Worm (Caenorhabditis elegans): ENCODE data around the gene egl-23.

Gene egl-23

ce11 chrIV:13989875-13990274, 994 bp downstream of the egl-23 start:
- TF ChIP-seq K09A11.1 (tag; optimal IDR thresholded peaks at IDR 0.05; ENCODE audit: insufficient read depth) (no peak), ceh-18 (tag; optimal IDR thresholded peaks at IDR 0.05) (no peak), ceh-22 (tag; optimal IDR thresholded peaks at IDR 0.05) (no peak), hlh-15 (tag; optimal IDR thresholded peaks at IDR 0.05) (no peak), ceh-14 (tag; optimal IDR thresholded peaks at IDR 0.05) (no peak), elt-2 (tag; optimal IDR thresholded peaks at IDR 0.05) (no peak), tbx-2 (tag; optimal IDR thresholded peaks at IDR 0.05) (no peak)

- TF ChIP-seq ceh-6 (GFP tag; optimal IDR thresholded peaks at IDR 0.05) (no peak), hlh-30 (tag; optimal IDR thresholded peaks at IDR 0.05; ENCODE audit: insufficient read depth) (no peak), elt-4 (tag; optimal IDR thresholded peaks at IDR 0.05) (no peak), ceh-2 (tag; optimal IDR thresholded peaks at IDR 0.05) (no peak), ets-4 (tag; optimal IDR thresholded peaks at IDR 0.05) (no peak), ceh-14 (tag; optimal IDR thresholded peaks at IDR 0.05) (no peak), K02D7.2 (tag; optimal IDR thresholded peaks at IDR 0.05) (no peak), mec-3 (tag; optimal IDR thresholded peaks at IDR 0.05; ENCODE audit: borderline replicate concordance) (no peak), madf-2 (tag; optimal IDR thresholded peaks at IDR 0.05) (no peak), ama-1 (optimal IDR thresholded peaks at IDR 0.05) (no peak), ceh-45 (GFP tag; IDR thresholded peaks at IDR 0.05) (no peak), pha-2 (tag; optimal IDR thresholded peaks at IDR 0.05) (no peak), ceh-30 (tag; optimal IDR thresholded peaks at IDR 0.05) (no peak), F13H6.1 (tag; optimal IDR thresholded peaks at IDR 0.05) (no peak), nhr-11 (tag; optimal IDR thresholded peaks at IDR 0.05) (no peak)
These were observed 12.9 kb downstream of the egl-23 start for ce11 chrIV:14001782-14002181.

ce11 chrIV:14008709-14009108, 19.8 kb downstream of the egl-23 start:
- TF ChIP-seq unc-3 (GFP tag; conservative IDR thresholded peaks at IDR 0.05) (no peak), unc-3 (tag; optimal IDR thresholded peaks at IDR 0.05) (no peak), lim-6 (tag; optimal IDR thresholded peaks at IDR 0.05) (no peak)

- TF ChIP-seq unc-55 (GFP tag; optimal IDR thresholded peaks at IDR 0.05) (no peak), ceh-22 (tag; optimal IDR thresholded peaks at IDR 0.05) (no peak), nfya-1 (tag; optimal IDR thresholded peaks at IDR 0.05) (peak; percentile 40), lin-11 (tag; optimal IDR thresholded peaks at IDR 0.05) (peak; percentile 56), Y22D7AL.16 (tag; optimal IDR thresholded peaks at IDR 0.05) (peak; percentile 28), npax-4 (tag; optimal IDR thresholded peaks at IDR 0.05) (no peak), elt-2 (tag; optimal IDR thresholded peaks at IDR 0.05) (peak; percentile 63), gmeb-2 (tag; optimal IDR thresholded peaks at IDR 0.05) (no peak), che-1 (tag; optimal IDR thresholded peaks at IDR 0.05) (peak; percentile 66), ttx-3 (tag; optimal IDR thresholded peaks at IDR 0.05) (peak; percentile 71), tbx-2 (tag; optimal IDR thresholded peaks at IDR 0.05) (peak; percentile 10), C38D4.7 (GFP tag; optimal IDR thresholded peaks at IDR 0.05) (peak; percentile 59), pha-2 (tag; optimal IDR thresholded peaks at IDR 0.05) (peak; percentile 51), zip-5 (tag; optimal IDR thresholded peaks at IDR 0.05) (peak; percentile 6), pha-4 (tag; optimal IDR thresholded peaks at IDR 0.05) (no peak), fax-1 (tag; optimal IDR thresholded peaks at IDR 0.05) (no peak), sox-4 (tag; optimal IDR thresholded peaks at IDR 0.05) (no peak), unc-3 (GFP tag; conservative IDR thresholded peaks at IDR 0.05) (0 out of 2 replicates have a peak, but pooled peaks have one; percentile 19), unc-3 (tag; optimal IDR thresholded peaks at IDR 0.05) (no peak), pqm-1 (tag; optimal IDR thresholded peaks at IDR 0.05) (no peak), hlh-8 (tag; optimal IDR thresholded peaks at IDR 0.05) (no peak), ceh-34 (tag; optimal IDR thresholded peaks at IDR 0.05) (peak; percentile 22), nhr-232 (tag; optimal IDR thresholded peaks at IDR 0.05) (peak; percentile 55), odd-2 (tag; optimal IDR thresholded peaks at IDR 0.05) (peak; percentile 8), unc-86 (tag; optimal IDR thresholded peaks at IDR 0.05) (peak; percentile 27)
These were observed 24.8 kb downstream of the egl-23 start for ce11 chrIV:14013692-14014091.

Data from whole organism, late embryonic.